Worm (Caenorhabditis elegans) whole organism, late embryonic: Measurements from ENCODE around the gene snx-17.

Source experiments
- C08G9.2 ChIP-seq: sonication (generic microtip); optimal IDR thresholded peaks from 2 replicates; lab custom pipeline; 2016; ENCODE audit warnings: mild to moderate bottlenecking, missing genetic modification characterization, moderate library complexity, missing compliant biosample characterization
- T23F11.4 ChIP-seq: fragments of 200-800 bp; sonication (Bioruptor generic); optimal IDR thresholded peaks from 2 replicates; lab custom pipeline; 2018; ENCODE audit warnings: mild to moderate bottlenecking, missing genetic modification characterization, missing compliant biosample characterization
- ahr-1 ChIP-seq: sonication (generic microtip); optimal IDR thresholded peaks from 2 replicates; lab custom pipeline; 2016; ENCODE audit warnings: missing genetic modification characterization, missing compliant biosample characterization
- ceh-14 ChIP-seq: sonication (generic microtip); optimal IDR thresholded peaks from 2 replicates; lab custom pipeline; 2016; ENCODE audit warnings: missing genotype, missing genetic modification characterization, missing compliant biosample characterization
- ceh-18 ChIP-seq: sonication (generic microtip); optimal IDR thresholded peaks from 2 replicates; lab custom pipeline; 2016; ENCODE audit warnings: missing genetic modification characterization, missing compliant biosample characterization
- ceh-22 ChIP-seq: sonication (generic microtip); optimal IDR thresholded peaks from 2 replicates; lab custom pipeline; 2017; ENCODE audit warnings: missing biosample characterization, missing genetic modification characterization
- ceh-24 ChIP-seq: sonication (generic microtip); optimal IDR thresholded peaks from 2 replicates; lab custom pipeline; 2016; ENCODE audit warnings: mild to moderate bottlenecking, missing genetic modification characterization, missing compliant biosample characterization
- ceh-31 ChIP-seq: sonication (generic microtip); optimal IDR thresholded peaks from 2 replicates; lab custom pipeline; 2016; ENCODE audit warnings: missing genetic modification characterization, missing compliant biosample characterization
- ceh-34 ChIP-seq: sonication (generic microtip); optimal IDR thresholded peaks from 2 replicates; lab custom pipeline; 2016; ENCODE audit warnings: mild to moderate bottlenecking, missing genetic modification characterization, missing compliant biosample characterization
- ceh-6 ChIP-seq: fragments of 200-800 bp; sonication (Bioruptor generic); optimal IDR thresholded peaks from 2 replicates; lab custom pipeline; 2018; ENCODE audit warnings: mild to moderate bottlenecking, missing genetic modification characterization, missing compliant biosample characterization
- che-1 ChIP-seq: sonication (generic microtip); optimal IDR thresholded peaks from 2 replicates; lab custom pipeline; 2016; ENCODE audit warnings: mild to moderate bottlenecking, missing genetic modification characterization, missing compliant biosample characterization
- dmd-4 ChIP-seq: sonication (generic microtip); optimal IDR thresholded peaks from 2 replicates; lab custom pipeline; 2016; ENCODE audit warnings: borderline replicate concordance, missing genetic modification characterization, missing compliant biosample characterization
- ets-4 ChIP-seq: sonication (generic microtip); optimal IDR thresholded peaks from 2 replicates; lab custom pipeline; 2016; ENCODE audit warnings: missing genetic modification characterization, missing compliant biosample characterization
- eyg-1 ChIP-seq: sonication (generic microtip); optimal IDR thresholded peaks from 2 replicates; lab custom pipeline; 2016; ENCODE audit warnings: missing genotype, missing genetic modification characterization, missing compliant biosample characterization
- fax-1 ChIP-seq: sonication (generic microtip); optimal IDR thresholded peaks from 2 replicates; lab custom pipeline; 2016; ENCODE audit warnings: missing genotype, missing genetic modification characterization, missing compliant biosample characterization
- fkh-6 ChIP-seq: sonication (generic microtip); optimal IDR thresholded peaks from 2 replicates; lab custom pipeline; 2016; ENCODE audit warnings: missing genetic modification characterization, missing compliant biosample characterization
- hlh-15 ChIP-seq: sonication (generic microtip); optimal IDR thresholded peaks from 2 replicates; lab custom pipeline; 2016; ENCODE audit warnings: missing genetic modification characterization, missing compliant biosample characterization
- hlh-30 ChIP-seq: sonication (generic microtip); optimal IDR thresholded peaks from 2 replicates; lab custom pipeline; 2017; ENCODE audit warnings: antibody characterized with exemption, missing genetic modification characterization, missing compliant biosample characterization; ENCODE audit not compliant: insufficient read depth
- hlh-6 ChIP-seq: sonication (generic microtip); optimal IDR thresholded peaks from 2 replicates; lab custom pipeline; 2016; ENCODE audit warnings: missing genotype, missing genetic modification characterization, missing compliant biosample characterization
- lim-6 ChIP-seq: sonication (generic microtip); optimal IDR thresholded peaks from 2 replicates; lab custom pipeline; 2016; ENCODE audit warnings: missing genetic modification characterization, missing compliant biosample characterization
- lin-11 ChIP-seq: fragments of 200-800 bp; sonication (Bioruptor generic); optimal IDR thresholded peaks from 2 replicates; lab custom pipeline; 2018; ENCODE audit warnings: mild to moderate bottlenecking, missing genetic modification characterization, missing compliant biosample characterization
- madf-2 ChIP-seq: sonication (generic microtip); optimal IDR thresholded peaks from 2 replicates; lab custom pipeline; 2017; ENCODE audit warnings: missing genetic modification characterization, missing compliant biosample characterization
- mec-3 ChIP-seq: sonication (generic microtip); optimal IDR thresholded peaks from 2 replicates; lab custom pipeline; 2016; ENCODE audit warnings: borderline replicate concordance, missing genetic modification characterization, missing compliant biosample characterization
- nfya-1 ChIP-seq: sonication (generic microtip); optimal IDR thresholded peaks from 2 replicates; lab custom pipeline; 2017; ENCODE audit warnings: missing genetic modification characterization, mild to moderate bottlenecking, missing compliant biosample characterization, antibody characterized with exemption, moderate library complexity
- nhr-11 ChIP-seq: fragments of 150-350 bp; optimal IDR thresholded peaks from 2 replicates; lab custom pipeline; 2014; ENCODE audit warnings: missing biosample characterization, missing genetic modification characterization
- npax-4 ChIP-seq: sonication (generic microtip); optimal IDR thresholded peaks from 2 replicates; lab custom pipeline; 2016; ENCODE audit warnings: missing genetic modification characterization, missing compliant biosample characterization
- odd-2 ChIP-seq: sonication (generic microtip); optimal IDR thresholded peaks from 2 replicates; lab custom pipeline; 2017; ENCODE audit warnings: antibody characterized with exemption, mild to moderate bottlenecking, missing genetic modification characterization, missing compliant biosample characterization
- pat-9 ChIP-seq: fragments of 200-800 bp; sonication (Bioruptor generic); optimal IDR thresholded peaks from 2 replicates; lab custom pipeline; 2018; ENCODE audit warnings: mild to moderate bottlenecking, missing genetic modification characterization, moderate library complexity, missing compliant biosample characterization
- pax-1 ChIP-seq: fragments of 150-350 bp; optimal IDR thresholded peaks from 2 replicates; lab custom pipeline; 2014; ENCODE audit warnings: missing biosample characterization, missing genetic modification characterization
- pha-2 ChIP-seq: sonication (generic microtip); optimal IDR thresholded peaks from 2 replicates; lab custom pipeline; 2017; ENCODE audit warnings: mild to moderate bottlenecking, missing genetic modification characterization, missing compliant biosample characterization
- pha-4 ChIP-seq: fragments of 150-350 bp; optimal IDR thresholded peaks from 2 replicates; lab custom pipeline; 2018; ENCODE audit warnings: missing biosample characterization, missing genetic modification reagents, missing genetic modification characterization
- pqm-1 ChIP-seq: sonication (generic microtip); optimal IDR thresholded peaks from 2 replicates; lab custom pipeline; 2016; ENCODE audit warnings: missing genetic modification characterization, missing compliant biosample characterization
- rnt-1 ChIP-seq: sonication (generic microtip); optimal IDR thresholded peaks from 2 replicates; lab custom pipeline; 2016; ENCODE audit warnings: missing genetic modification characterization, missing compliant biosample characterization
- sdc-2 ChIP-seq: sonication (generic microtip); optimal IDR thresholded peaks from 2 replicates; lab custom pipeline; 2016; ENCODE audit warnings: missing genotype, missing genetic modification characterization, missing compliant biosample characterization
- syd-9 ChIP-seq: sonication (generic microtip); optimal IDR thresholded peaks from 2 replicates; lab custom pipeline; 2016; ENCODE audit warnings: mild to moderate bottlenecking, missing genetic modification characterization, moderate library complexity, missing compliant biosample characterization
- tbx-2 ChIP-seq: sonication (generic microtip); optimal IDR thresholded peaks from 2 replicates; lab custom pipeline; 2016; ENCODE audit warnings: missing genetic modification characterization, missing compliant biosample characterization
- tbx-7 ChIP-seq: sonication (generic microtip); optimal IDR thresholded peaks from 2 replicates; lab custom pipeline; 2016; ENCODE audit warnings: missing genotype, missing genetic modification characterization, missing compliant biosample characterization
- ttx-3 ChIP-seq: sonication (generic microtip); optimal IDR thresholded peaks from 2 replicates; lab custom pipeline; 2016; ENCODE audit warnings: missing genetic modification reagents, missing genetic modification characterization, missing compliant biosample characterization
- unc-3 ChIP-seq, 2 experiments: fragments of 200-800 bp in 1 of 2; sonication (Bioruptor generic) in 1 of 2; sonication (generic microtip) in 1 of 2; conservative IDR thresholded peaks in 1 of 2; optimal IDR thresholded peaks in 1 of 2; 2 replicates each; pipeline versions ENCODE4 v1.3.6 to Lab custom; 2016 to 2022; ENCODE audit warnings: missing compliant biosample characterization in 2 of 2, missing genetic modification characterization in 2 of 2, missing genetic modification reagents in 1 of 2
- unc-42 ChIP-seq: sonication (generic microtip); optimal IDR thresholded peaks from 2 replicates; lab custom pipeline; 2016; ENCODE audit warnings: missing genotype, missing genetic modification characterization, missing compliant biosample characterization
- unc-55 ChIP-seq: sonication (generic microtip); optimal IDR thresholded peaks from 2 replicates; lab custom pipeline; 2017; ENCODE audit warnings: missing biosample characterization, missing genetic modification reagents, missing genetic modification characterization
- zip-5 ChIP-seq: sonication (generic microtip); optimal IDR thresholded peaks from 2 replicates; lab custom pipeline; 2016; ENCODE audit warnings: missing genetic modification characterization, missing compliant biosample characterization
- ztf-16 ChIP-seq: sonication (generic microtip); optimal IDR thresholded peaks from 2 replicates; lab custom pipeline; 2017; ENCODE audit warnings: missing genetic modification characterization, missing compliant biosample characterization

snx-17 gene

DNA sequence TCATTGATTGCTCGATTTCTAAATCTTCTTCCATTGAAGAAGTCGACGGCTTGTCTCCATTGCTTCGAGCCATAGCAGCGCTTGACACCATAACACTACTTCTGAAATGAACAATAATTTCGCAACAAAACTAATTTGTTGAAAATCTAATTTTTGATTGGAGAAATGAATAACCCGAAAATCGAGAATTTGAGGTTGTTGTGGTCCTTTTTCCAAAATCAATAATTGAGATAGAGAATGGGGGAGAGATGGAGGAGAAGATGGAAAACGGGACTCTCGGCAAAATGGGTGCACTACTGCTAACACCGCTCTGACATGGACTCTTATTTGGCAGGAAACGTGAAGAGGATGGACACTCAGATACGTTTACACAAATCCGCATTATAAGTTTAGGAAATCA, at the start of gene snx-17:
snx-17 (minus strand) TSS at position 101 of the 400 bp plus-strand sequence.
- TF ChIP-seq tbx-7 (tag; lab: Kevin White, UChicago) (no peak), ceh-31 (tag; lab: Kevin White, UChicago) (no peak), npax-4 (tag; lab: Kevin White, UChicago) (no peak), fkh-6 (tag; lab: Kevin White, UChicago) (no peak), pha-4 (tag; lab: Kevin White, UChicago) (no peak), syd-9 (tag; lab: Kevin White, UChicago) (no peak), pqm-1 (tag; lab: Kevin White, UChicago) (no peak), eyg-1 (no peak), pha-2 (tag; lab: Kevin White, UChicago) (no peak), unc-55 (GFP tag; lab: Kevin White, UChicago) (no peak), che-1 (tag; lab: Kevin White, UChicago) (no peak), unc-3 (GFP tag; conservative IDR thresholded peaks at IDR 0.05; lab: Robert Waterston, UW) (no peak), unc-3 (tag; optimal IDR thresholded peaks at IDR 0.05; lab: Kevin White, UChicago) (no peak), ceh-22 (tag; lab: Kevin White, UChicago) (no peak), pat-9 (tag; lab: Kevin White, UChicago) (no peak), ceh-6 (no peak), ets-4 (tag; lab: Kevin White, UChicago) (no peak), nfya-1 (tag; lab: Kevin White, UChicago) (no peak), ceh-14 (tag; lab: Kevin White, UChicago) (no peak), zip-5 (tag; lab: Kevin White, UChicago) (no peak), hlh-15 (tag; lab: Kevin White, UChicago) (no peak)

DNA sequence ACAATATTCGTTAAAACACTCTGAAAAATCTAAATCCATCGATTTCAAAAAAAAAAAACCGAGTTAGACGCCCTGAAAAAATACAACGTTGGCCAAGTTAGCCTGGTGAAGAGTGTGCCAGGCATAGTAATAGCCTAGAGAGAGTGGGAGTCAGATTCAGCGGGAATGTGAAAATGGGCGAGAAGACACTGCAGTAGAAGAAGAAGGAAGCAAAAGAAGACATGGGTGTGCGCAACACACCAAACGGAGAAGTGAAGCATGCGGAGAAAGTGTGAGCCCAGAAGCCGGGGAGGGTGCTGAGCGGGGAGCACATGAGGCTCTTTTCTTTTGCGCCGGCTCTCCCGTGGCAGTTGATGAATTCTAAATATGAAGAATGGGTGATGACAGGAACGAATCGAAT, 49.1 kb upstream of the snx-17 start:
- TF ChIP-seq lin-11 (tag; lab: Kevin White, UChicago) (no peak), T23F11.4 (no peak), nfya-1 (tag; lab: Kevin White, UChicago) (no peak), pax-1 (tag; lab: Kevin White, UChicago) (no peak), tbx-2 (tag; lab: Kevin White, UChicago) (peak; percentile 16), unc-42 (peak; percentile 75), dmd-4 (tag; lab: Kevin White, UChicago) (no peak), unc-55 (GFP tag; lab: Kevin White, UChicago) (peak; percentile 12), C08G9.2 (tag; lab: Kevin White, UChicago) (peak; percentile 39), sdc-2 (tag; lab: Kevin White, UChicago) (no peak), ceh-31 (tag; lab: Kevin White, UChicago) (peak; percentile 49), fax-1 (tag; lab: Kevin White, UChicago) (no peak), ceh-34 (tag; lab: Kevin White, UChicago) (peak; percentile 28), hlh-30 (no peak), ceh-24 (tag; lab: Kevin White, UChicago) (no peak), hlh-6 (tag; lab: Kevin White, UChicago) (no peak), odd-2 (tag; lab: Kevin White, UChicago) (no peak), eyg-1 (no peak)

DNA sequence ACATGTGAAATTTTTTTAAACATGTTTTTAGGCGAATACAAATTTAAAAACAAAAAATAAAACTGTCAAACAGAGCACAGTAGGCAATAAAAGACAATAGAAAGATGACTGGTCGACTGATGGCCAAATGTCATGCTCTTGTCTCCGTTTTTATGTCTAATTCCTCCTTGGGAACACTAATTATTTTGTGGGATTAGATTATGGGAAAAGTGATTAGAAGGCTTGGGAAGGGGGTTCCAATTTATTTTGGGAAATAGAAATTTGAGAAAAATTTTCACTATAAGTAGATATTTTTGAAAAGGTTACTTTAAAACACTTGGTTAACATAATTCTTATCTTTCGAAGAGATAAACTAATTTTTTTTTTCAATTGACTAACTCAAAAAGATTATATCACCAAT, 48.7 kb upstream of the snx-17 start:
- no peak for TF ChIP-seq ahr-1

DNA sequence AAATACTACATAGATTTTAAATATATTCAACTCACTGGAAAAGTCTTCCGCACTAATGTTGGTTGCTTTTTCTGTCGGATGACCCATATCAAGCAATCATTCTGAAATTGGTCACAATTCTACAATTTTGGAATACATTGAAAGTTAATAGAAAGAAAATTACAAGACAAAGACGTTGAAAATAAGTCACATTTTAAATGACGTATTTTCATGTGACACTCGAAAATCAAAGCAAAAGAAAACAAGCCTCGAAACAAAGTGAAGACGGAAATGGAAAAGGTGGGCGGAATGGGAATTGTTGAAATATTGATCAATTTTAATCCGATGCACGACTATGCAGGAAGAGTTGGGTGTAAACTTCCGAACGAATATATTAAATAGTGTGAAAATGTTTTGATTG, 47.9 kb upstream of the snx-17 start, which contains the start of gene mob-2:
mob-2 (minus strand) TSS at position 101 of the 400 bp plus-strand sequence.
- TF ChIP-seq pat-9 (tag; lab: Kevin White, UChicago): no peak
- TF ChIP-seq nhr-11 (tag; lab: Kevin White, UChicago): no peak
- TF ChIP-seq ttx-3 (tag; lab: Kevin White, UChicago): no peak
- no peak for TF ChIP-seq madf-2 (tag; lab: Kevin White, UChicago)
- TF ChIP-seq zip-5 (tag; lab: Kevin White, UChicago): no peak
- no peak for TF ChIP-seq che-1 (tag; lab: Kevin White, UChicago)
- TF ChIP-seq ets-4 (tag; lab: Kevin White, UChicago): no peak
- no peak for TF ChIP-seq ztf-16 (tag; lab: Kevin White, UChicago)
- no peak for TF ChIP-seq ceh-22 (tag; lab: Kevin White, UChicago)
- TF ChIP-seq dmd-4 (tag; lab: Kevin White, UChicago): no peak
- TF ChIP-seq mec-3 (tag; lab: Kevin White, UChicago): no peak
- no peak for TF ChIP-seq ceh-18
- TF ChIP-seq ceh-34 (tag; lab: Kevin White, UChicago): no peak
- TF ChIP-seq lim-6 (tag; lab: Kevin White, UChicago): no peak
- no peak for TF ChIP-seq rnt-1 (tag; lab: Kevin White, UChicago)
- TF ChIP-seq nfya-1 (tag; lab: Kevin White, UChicago): no peak
- TF ChIP-seq eyg-1: no peak
- TF ChIP-seq unc-55 (GFP tag; lab: Kevin White, UChicago): no peak
- no peak for TF ChIP-seq tbx-7 (tag; lab: Kevin White, UChicago)
